Worm (Caenorhabditis elegans): ENCODE results near the gene npp-24.

npp-24 gene

DNA sequence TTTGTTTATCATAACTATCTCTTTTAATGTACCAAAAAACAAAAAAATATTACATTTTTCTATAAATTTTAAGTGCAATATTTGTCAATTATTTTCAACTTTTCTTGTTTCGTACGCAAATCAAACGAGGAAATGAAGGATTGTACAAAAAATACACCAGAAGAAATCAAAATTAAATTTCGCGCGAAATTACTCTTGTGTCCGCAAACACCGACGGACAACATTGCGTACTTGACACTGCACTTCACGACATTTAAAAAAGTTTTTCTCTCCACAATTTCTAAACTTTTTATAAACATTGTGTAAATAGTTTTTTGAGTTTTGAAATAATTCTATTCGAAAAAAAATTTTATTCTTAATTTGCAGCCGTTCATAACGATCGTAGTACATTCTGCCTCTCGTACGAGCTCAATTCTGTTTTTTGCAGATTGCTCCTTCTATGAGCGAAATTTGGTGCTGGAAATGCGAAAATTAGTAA is 31.7 kb upstream of the npp-24 start, which contains the start of gene mrps-16 (continued):
- TF ChIP-seq snpc-1.3 (tag; optimal IDR thresholded peaks at IDR 0.05; ENCODE audit: insufficient read depth) = peak; percentile 30
- TF ChIP-seq mxl-1 (tag; optimal IDR thresholded peaks at IDR 0.05) = no peak
- no peak for TF ChIP-seq lin-26 (GFP tag; IDR thresholded peaks at IDR 0.05)
- TF ChIP-seq xnd-1 (tag; optimal IDR thresholded peaks at IDR 0.05) = peak; percentile 18
- no peak for TF ChIP-seq nhr-179 (tag; optimal IDR thresholded peaks at IDR 0.05)
- no peak for TF ChIP-seq let-526 (GFP tag; IDR thresholded peaks at IDR 0.05)
- TF ChIP-seq F55B11.4 (tag; optimal IDR thresholded peaks at IDR 0.05; ENCODE audit: borderline replicate concordance, insufficient read depth) = no peak
- TF ChIP-seq ceh-27 (GFP tag; optimal IDR thresholded peaks at IDR 0.05) = no peak
- TF ChIP-seq lin-40 (tag; optimal IDR thresholded peaks at IDR 0.05) = peak; percentile 23
- TF ChIP-seq nfya-2 (GFP tag; IDR thresholded peaks at IDR 0.05) = no peak
- TF ChIP-seq ZK185.1 (tag; optimal IDR thresholded peaks at IDR 0.05; ENCODE audit: poor library complexity, severe bottlenecking) = peak; percentile 54
- no peak for TF ChIP-seq F22D6.2 (tag; optimal IDR thresholded peaks at IDR 0.05)
- no peak for TF ChIP-seq ceh-58 (GFP tag; IDR thresholded peaks at IDR 0.05)
- no peak for TF ChIP-seq bed-1 (GFP tag; IDR thresholded peaks at IDR 0.05)
- no peak for TF ChIP-seq nhr-27 (tag; optimal IDR thresholded peaks at IDR 0.05)
- TF ChIP-seq rpc-1 (optimal IDR thresholded peaks at IDR 0.05) = no peak
- TF ChIP-seq rpc-1 (tag; optimal IDR thresholded peaks at IDR 0.05) = no peak
- no peak for TF ChIP-seq sea-2 (GFP tag; IDR thresholded peaks at IDR 0.05)
- TF ChIP-seq lsl-1 (GFP tag; optimal IDR thresholded peaks at IDR 0.05) = peak; percentile 40
- no peak for TF ChIP-seq atf-7 (tag; optimal IDR thresholded peaks at IDR 0.05)
- TF ChIP-seq sdz-38 (tag; optimal IDR thresholded peaks at IDR 0.05) = no peak
- TF ChIP-seq unc-62 (GFP tag; optimal IDR thresholded peaks at IDR 0.05) = no peak
- no peak for TF ChIP-seq unc-130 (GFP tag; optimal IDR thresholded peaks at IDR 0.05)
- no peak for TF ChIP-seq Y95B8A.8 (GFP tag; IDR thresholded peaks at IDR 0.05)
- peak; percentile 71 for TF ChIP-seq dpl-1 (GFP tag; optimal IDR thresholded peaks at IDR 0.05)
- TF ChIP-seq ceh-79 (tag; optimal IDR thresholded peaks at IDR 0.05) = no peak
- TF ChIP-seq B0035.1 (tag; optimal IDR thresholded peaks at IDR 0.05) = no peak
- TF ChIP-seq dox-1 (GFP tag; IDR thresholded peaks at IDR 0.05) = no peak
- TF ChIP-seq lsy-27 (tag; optimal IDR thresholded peaks at IDR 0.05; ENCODE audit: borderline replicate concordance, insufficient read depth) = no peak
- no peak for TF ChIP-seq sptf-2 (GFP tag; optimal IDR thresholded peaks at IDR 0.05)
- no peak for TF ChIP-seq attf-5 (GFP tag; optimal IDR thresholded peaks at IDR 0.05)
- TF ChIP-seq Y56A3A.18 (GFP tag; IDR thresholded peaks at IDR 0.05) = no peak
- TF ChIP-seq aptf-2 (GFP tag; conservative IDR thresholded peaks at IDR 0.05) = no peak
- TF ChIP-seq mel-28 (tag; optimal IDR thresholded peaks at IDR 0.05; ENCODE audit: borderline replicate concordance) = no peak
- TF ChIP-seq rec-8 (tag; optimal IDR thresholded peaks at IDR 0.05) = no peak
- no peak for TF ChIP-seq attf-3 (GFP tag; conservative IDR thresholded peaks at IDR 0.05)
- TF ChIP-seq pbrm-1 (GFP tag; IDR thresholded peaks at IDR 0.05) = 0 out of 2 replicates have a peak, but pooled peaks have one; percentile 19
- peak; percentile 83 for TF ChIP-seq madf-6 (GFP tag; IDR thresholded peaks at IDR 0.05)
- peak; percentile 55; the same call in 1 of the 2 replicates for TF ChIP-seq D2030.7 (GFP tag; IDR thresholded peaks at IDR 0.05)
- no peak for TF ChIP-seq ztf-25 (GFP tag; IDR thresholded peaks at IDR 0.05)
- TF ChIP-seq athp-1 (tag; optimal IDR thresholded peaks at IDR 0.05) = no peak
- TF ChIP-seq dpff-1 (tag; optimal IDR thresholded peaks at IDR 0.05) = no peak
- no peak for TF ChIP-seq ceh-100 (GFP tag; IDR thresholded peaks at IDR 0.05)
- TF ChIP-seq Y53F4B.3 (GFP tag; IDR thresholded peaks at IDR 0.05) = no peak
